Fruit fly (Drosophila melanogaster): ENCODE measurements around the gene chp.

The chp gene

dm6 chr3R:31222125-31222889 lies 11.8 kb upstream of the chp start (continued):
- TF ChIP-seq Hmx (GFP tag; optimal IDR thresholded peaks at IDR 0.05) (peak; percentile 40), nmo (GFP tag; optimal IDR thresholded peaks at IDR 0.05) (peak; percentile 86), CG13123 (GFP tag; optimal IDR thresholded peaks at IDR 0.05) (peak; percentile 53), toy (GFP tag; IDR thresholded peaks at IDR 0.05) (no peak), dmrt99B (tag; optimal IDR thresholded peaks at IDR 0.05) (peak; percentile 89), maf-S (GFP tag; optimal IDR thresholded peaks at IDR 0.05) (peak; percentile 84), CG6272 (GFP tag; IDR thresholded peaks at IDR 0.05) (peak; percentile 53), scrt (GFP tag; optimal IDR thresholded peaks at IDR 0.05) (peak; percentile 71), CG12236 (GFP tag; optimal IDR thresholded peaks at IDR 0.05) (peak; percentile 55), E2f1 (GFP tag; IDR thresholded peaks at IDR 0.05) (no peak), unc-4 (GFP tag; IDR thresholded peaks at IDR 0.05; ENCODE audit: partially characterized antibody) (no peak), CG1529 (GFP tag; optimal IDR thresholded peaks at IDR 0.05) (peak; percentile 68), CG31224 (GFP tag; IDR thresholded peaks at IDR 0.05) (no peak), CG4282 (GFP tag; optimal IDR thresholded peaks at IDR 0.05) (peak; percentile 44), tgo (GFP tag; IDR thresholded peaks at IDR 0.05) (no peak), Ada2b (GFP tag; IDR thresholded peaks at IDR 0.05) (no peak), grn (GFP tag; optimal IDR thresholded peaks at IDR 0.05) (no peak), Dip3 (GFP tag; optimal IDR thresholded peaks at IDR 0.05) (peak; percentile 74), jigr1 (GFP tag; IDR thresholded peaks at IDR 0.05) (no peak), onecut (GFP tag; IDR thresholded peaks at IDR 0.05) (peak; percentile 97), CHES-1-like (GFP tag; optimal IDR thresholded peaks at IDR 0.05) (peak; percentile 76), Ravus (GFP tag; IDR thresholded peaks at IDR 0.05) (no peak), da (GFP tag; optimal IDR thresholded peaks at IDR 0.05) (peak; percentile 41), Trl (optimal IDR thresholded peaks at IDR 0.05) (peak in 1 of 2 experiments; percentile 43), Trl (GFP tag; optimal IDR thresholded peaks at IDR 0.05) (peak; percentile 86), CkIIα-i1 (GFP tag; IDR thresholded peaks at IDR 0.05) (no peak), CG11398 (GFP tag; optimal IDR thresholded peaks at IDR 0.05) (peak; percentile 70), fd3F (GFP tag; optimal IDR thresholded peaks at IDR 0.05) (peak; percentile 64), CG3163 (GFP tag; optimal IDR thresholded peaks at IDR 0.05) (peak; percentile 79), CG18599 (GFP tag; optimal IDR thresholded peaks at IDR 0.05) (peak; percentile 95), Dfd (GFP tag; optimal IDR thresholded peaks at IDR 0.05) (no peak), CG2129 (GFP tag; IDR thresholded peaks at IDR 0.05; ENCODE audit: partially characterized antibody) (no peak), Fer3 (tag; optimal IDR thresholded peaks at IDR 0.05) (peak; percentile 85), Gug (GFP tag; IDR thresholded peaks at IDR 0.05) (peak; percentile 58; the same call in 3 of the 4 replicates), dan (GFP tag; IDR thresholded peaks at IDR 0.05) (no peak), bcd (GFP tag; optimal IDR thresholded peaks at IDR 0.05) (peak; percentile 85), CG4328 (GFP tag; optimal IDR thresholded peaks at IDR 0.05) (peak; percentile 34), CG7786 (GFP tag; optimal IDR thresholded peaks at IDR 0.05) (peak; percentile 89)

- TF ChIP-seq fd64A (GFP tag; optimal IDR thresholded peaks at IDR 0.05): peak; percentile 41
- no peak for TF ChIP-seq CG30431 (GFP tag; optimal IDR thresholded peaks at IDR 0.05)
- TF ChIP-seq zf30C (GFP tag; optimal IDR thresholded peaks at IDR 0.05): peak; percentile 83
- TF ChIP-seq CG8478 (optimal IDR thresholded peaks at IDR 0.05): peak; percentile 56
- TF ChIP-seq CG32767 (GFP tag; IDR thresholded peaks at IDR 0.05): no peak
- peak; percentile 3 for TF ChIP-seq Nf-YC (tag; optimal IDR thresholded peaks at IDR 0.05)
- TF ChIP-seq ranshi (GFP tag; IDR thresholded peaks at IDR 0.05): no peak
- TF ChIP-seq HmgZ (tag; optimal IDR thresholded peaks at IDR 0.05): no peak
- TF ChIP-seq CG7987 (GFP tag; optimal IDR thresholded peaks at IDR 0.05): peak; percentile 89
- no peak for TF ChIP-seq CG14441 (GFP tag; IDR thresholded peaks at IDR 0.05)
- no peak for TF ChIP-seq hb (GFP tag; IDR thresholded peaks at IDR 0.05; ENCODE audit: partially characterized antibody)
- TF ChIP-seq CG17912 (GFP tag; optimal IDR thresholded peaks at IDR 0.05): no peak
- TF ChIP-seq nom (GFP tag; optimal IDR thresholded peaks at IDR 0.05): peak; percentile 91
- no peak for TF ChIP-seq Atf3 (GFP tag; optimal IDR thresholded peaks at IDR 0.05)
Observed at dm6 chr3R:31221337-31222047, 11.0 kb upstream of the chp start.

Data from whole organism, embryonic.